Worm (Caenorhabditis elegans): Measurements from ENCODE around the gene H12I19.115.

The H12I19.115 gene

DNA sequence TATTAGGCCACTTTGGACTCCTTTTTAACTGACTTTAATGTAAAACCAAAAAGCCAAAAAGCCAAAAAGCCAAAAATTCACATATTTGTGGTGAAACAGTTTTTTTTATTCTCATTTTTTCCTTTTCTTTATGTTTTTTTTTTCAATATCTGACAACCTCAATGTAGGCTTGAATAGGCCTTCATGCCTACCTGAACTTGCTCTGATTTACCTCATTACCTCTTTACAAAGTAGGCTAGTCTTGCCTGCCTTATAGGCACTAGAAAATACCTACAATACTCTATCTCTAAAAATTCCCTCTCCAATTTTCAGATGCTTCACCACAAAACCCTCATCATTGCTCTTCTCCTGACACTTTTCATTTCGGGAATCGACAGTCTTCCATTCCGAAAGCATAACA lies 21.4 kb downstream of the H12I19.115 start, which contains the start of gene ins-34:
TSS of gene ins-34 (plus strand) at position 301 of the 400 bp plus-strand sequence.
- TF ChIP-seq F13C5.2 (tag; optimal IDR thresholded peaks at IDR 0.05) (no peak), hnd-1 (tag; optimal IDR thresholded peaks at IDR 0.05) (no peak), hmg-4 (GFP tag; optimal IDR thresholded peaks at IDR 0.05) (no peak), aly-1 (tag; optimal IDR thresholded peaks at IDR 0.05) (no peak), ceh-13 (GFP tag; optimal IDR thresholded peaks at IDR 0.05) (no peak), sea-1 (GFP tag; conservative IDR thresholded peaks at IDR 0.05) (no peak), flt-1 (GFP tag; IDR thresholded peaks at IDR 0.05) (no peak), hmbx-1 (tag; optimal IDR thresholded peaks at IDR 0.05) (no peak), pes-1 (GFP tag; IDR thresholded peaks at IDR 0.05) (no peak)

DNA sequence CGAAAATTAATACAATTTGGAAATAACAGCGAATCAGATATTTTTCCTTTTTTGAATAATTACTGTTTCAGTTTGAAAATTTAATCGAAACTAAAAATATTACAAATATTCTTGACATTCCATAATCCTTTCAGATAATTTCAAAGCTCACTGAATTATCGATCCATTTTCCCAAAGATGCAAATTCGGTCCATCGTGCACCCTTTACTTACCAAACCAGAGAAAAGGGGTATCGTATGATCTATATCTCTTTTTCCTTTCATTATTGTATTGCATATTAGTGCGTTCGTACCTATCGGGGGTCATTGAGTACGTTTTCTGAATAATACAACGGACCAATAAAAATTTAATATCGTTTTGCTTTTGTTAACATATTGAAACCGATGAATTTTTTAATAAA lies 22.9 kb downstream of the H12I19.115 start:
- TF ChIP-seq ama-1 (optimal IDR thresholded peaks at IDR 0.05) (no peak), ets-7 (tag; optimal IDR thresholded peaks at IDR 0.05) (no peak), hmbx-1 (tag; optimal IDR thresholded peaks at IDR 0.05) (no peak), tra-4 (tag; optimal IDR thresholded peaks at IDR 0.05) (no peak), hnd-1 (tag; optimal IDR thresholded peaks at IDR 0.05) (no peak), scrt-1 (GFP tag; IDR thresholded peaks at IDR 0.05) (no peak), aly-1 (tag; optimal IDR thresholded peaks at IDR 0.05) (no peak), tbx-11 (GFP tag; IDR thresholded peaks at IDR 0.05) (no peak), sea-1 (GFP tag; conservative IDR thresholded peaks at IDR 0.05) (no peak), B0310.2 (tag; optimal IDR thresholded peaks at IDR 0.05) (no peak), ceh-13 (GFP tag; optimal IDR thresholded peaks at IDR 0.05) (no peak), pes-1 (GFP tag; IDR thresholded peaks at IDR 0.05) (no peak), flt-1 (GFP tag; IDR thresholded peaks at IDR 0.05) (no peak), ceh-36 (tag; optimal IDR thresholded peaks at IDR 0.05) (no peak)

DNA sequence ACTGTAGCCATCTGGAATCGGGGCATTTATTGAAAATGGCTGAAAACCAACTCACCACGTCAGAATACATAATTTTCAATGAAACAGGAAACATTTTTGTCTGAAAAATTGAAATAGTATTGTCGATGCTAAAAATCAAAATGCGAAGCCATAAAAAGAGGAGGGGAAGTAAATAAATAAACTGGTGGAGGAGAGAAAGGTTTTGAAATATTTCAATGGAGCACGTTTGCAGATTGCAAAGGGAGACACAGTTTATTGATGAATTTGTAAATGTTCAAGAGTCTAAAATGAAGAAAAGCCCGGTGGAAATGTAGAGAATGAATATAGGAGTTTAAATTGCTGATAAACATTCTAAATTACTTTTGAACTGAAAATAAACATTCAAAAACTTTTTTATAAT lies 24.6 kb downstream of the H12I19.115 start, which contains the start of gene F52B11.5:
TSS of gene F52B11.5 (minus strand) at position 178 of the 400 bp plus-strand sequence.
- TF ChIP-seq ceh-36 (tag; optimal IDR thresholded peaks at IDR 0.05) (no peak), B0310.2 (tag; optimal IDR thresholded peaks at IDR 0.05) (no peak), sea-1 (GFP tag; conservative IDR thresholded peaks at IDR 0.05) (no peak), ceh-13 (GFP tag; optimal IDR thresholded peaks at IDR 0.05) (no peak), tbx-11 (GFP tag; IDR thresholded peaks at IDR 0.05) (no peak), pes-1 (GFP tag; IDR thresholded peaks at IDR 0.05) (no peak), ama-1 (optimal IDR thresholded peaks at IDR 0.05) (no peak), hmg-4 (GFP tag; optimal IDR thresholded peaks at IDR 0.05) (no peak)

DNA sequence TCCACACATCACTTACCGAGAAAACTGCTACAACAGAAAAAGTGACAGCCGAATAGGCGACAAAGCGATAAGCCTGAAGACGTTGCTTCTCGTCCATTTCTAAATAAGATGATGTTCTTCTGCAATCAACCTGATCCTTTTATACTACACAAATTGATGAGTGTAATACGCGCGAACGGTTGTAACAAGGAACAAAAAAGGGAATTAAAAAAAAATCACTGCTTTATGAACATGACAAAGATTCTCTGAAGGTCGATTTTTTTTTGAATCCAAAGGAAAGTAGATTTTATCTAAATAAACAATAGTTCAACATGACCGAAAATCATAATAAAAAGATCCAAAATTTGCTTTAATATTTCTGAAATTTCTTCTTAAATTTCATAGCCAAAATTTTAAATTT lies 28.4 kb downstream of the H12I19.115 start, which contains the start of gene col-133:
TSS of gene col-133 (minus strand) at position 101 of the 400 bp plus-strand sequence.
- TF ChIP-seq hmg-4 (GFP tag; optimal IDR thresholded peaks at IDR 0.05): no peak
- TF ChIP-seq F13C5.2 (tag; optimal IDR thresholded peaks at IDR 0.05): no peak
- TF ChIP-seq scrt-1 (GFP tag; IDR thresholded peaks at IDR 0.05): no peak
- TF ChIP-seq ets-7 (tag; optimal IDR thresholded peaks at IDR 0.05): no peak
- no peak for TF ChIP-seq sea-1 (GFP tag; conservative IDR thresholded peaks at IDR 0.05)
- no peak for TF ChIP-seq ceh-13 (GFP tag; optimal IDR thresholded peaks at IDR 0.05)
- TF ChIP-seq tbx-11 (GFP tag; IDR thresholded peaks at IDR 0.05): no peak
- TF ChIP-seq B0310.2 (tag; optimal IDR thresholded peaks at IDR 0.05): no peak
- TF ChIP-seq ama-1 (optimal IDR thresholded peaks at IDR 0.05): no peak
- no peak for TF ChIP-seq aly-1 (tag; optimal IDR thresholded peaks at IDR 0.05)
- TF ChIP-seq tbx-37 (GFP tag; conservative IDR thresholded peaks at IDR 0.05): no peak
- no peak for TF ChIP-seq tra-4 (tag; optimal IDR thresholded peaks at IDR 0.05)
- TF ChIP-seq hnd-1 (tag; optimal IDR thresholded peaks at IDR 0.05): no peak
- no peak for TF ChIP-seq pes-1 (GFP tag; IDR thresholded peaks at IDR 0.05)
- no peak for TF ChIP-seq ceh-36 (tag; optimal IDR thresholded peaks at IDR 0.05)
- no peak for TF ChIP-seq flt-1 (GFP tag; IDR thresholded peaks at IDR 0.05)
- TF ChIP-seq hmbx-1 (tag; optimal IDR thresholded peaks at IDR 0.05): no peak

DNA sequence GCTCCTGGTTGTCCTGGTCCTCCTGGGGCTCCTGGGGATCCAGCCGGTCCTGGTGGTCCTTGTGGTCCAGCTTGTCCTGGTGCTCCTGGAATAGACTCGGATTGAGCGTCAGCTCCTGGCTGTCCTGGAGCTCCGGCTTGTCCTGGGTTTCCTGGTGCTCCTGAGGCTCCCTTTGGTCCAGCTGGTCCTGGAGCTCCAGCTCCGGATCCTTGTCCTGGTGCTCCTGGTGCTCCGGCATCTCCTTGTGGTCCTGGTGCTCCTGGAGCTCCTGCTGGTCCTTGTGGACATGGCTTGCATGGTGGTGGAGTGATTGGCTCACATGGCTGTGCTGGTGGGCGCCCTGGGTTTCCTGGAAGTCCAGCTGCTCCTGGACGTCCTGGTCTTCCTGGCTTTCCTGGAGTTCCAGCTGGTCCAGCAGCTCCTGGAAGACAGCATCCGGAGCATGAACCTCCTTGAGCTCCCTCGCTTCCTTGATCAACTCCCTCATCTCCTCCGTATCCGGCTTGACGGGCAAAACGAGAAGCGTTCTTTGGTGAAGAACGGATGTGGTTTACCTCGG lies 29.0 kb downstream of the H12I19.115 start:
- no peak for TF ChIP-seq flt-1 (GFP tag; IDR thresholded peaks at IDR 0.05)
- no peak for TF ChIP-seq B0310.2 (tag; optimal IDR thresholded peaks at IDR 0.05)
- TF ChIP-seq ceh-36 (tag; optimal IDR thresholded peaks at IDR 0.05): no peak
- no peak for TF ChIP-seq pes-1 (GFP tag; IDR thresholded peaks at IDR 0.05)
- no peak for TF ChIP-seq ceh-13 (GFP tag; optimal IDR thresholded peaks at IDR 0.05)
- no peak for TF ChIP-seq hmg-4 (GFP tag; optimal IDR thresholded peaks at IDR 0.05)
- no peak for TF ChIP-seq ets-7 (tag; optimal IDR thresholded peaks at IDR 0.05)
- no peak for TF ChIP-seq aly-1 (tag; optimal IDR thresholded peaks at IDR 0.05)
- TF ChIP-seq sea-1 (GFP tag; conservative IDR thresholded peaks at IDR 0.05): no peak
- TF ChIP-seq scrt-1 (GFP tag; IDR thresholded peaks at IDR 0.05): no peak
- no peak for TF ChIP-seq ama-1 (optimal IDR thresholded peaks at IDR 0.05)
- no peak for TF ChIP-seq tbx-11 (GFP tag; IDR thresholded peaks at IDR 0.05)
- no peak for TF ChIP-seq tra-4 (tag; optimal IDR thresholded peaks at IDR 0.05)
- no peak for TF ChIP-seq hmbx-1 (tag; optimal IDR thresholded peaks at IDR 0.05)
- TF ChIP-seq F13C5.2 (tag; optimal IDR thresholded peaks at IDR 0.05): no peak
- TF ChIP-seq hnd-1 (tag; optimal IDR thresholded peaks at IDR 0.05): no peak
- no peak for TF ChIP-seq tbx-37 (GFP tag; conservative IDR thresholded peaks at IDR 0.05)

DNA sequence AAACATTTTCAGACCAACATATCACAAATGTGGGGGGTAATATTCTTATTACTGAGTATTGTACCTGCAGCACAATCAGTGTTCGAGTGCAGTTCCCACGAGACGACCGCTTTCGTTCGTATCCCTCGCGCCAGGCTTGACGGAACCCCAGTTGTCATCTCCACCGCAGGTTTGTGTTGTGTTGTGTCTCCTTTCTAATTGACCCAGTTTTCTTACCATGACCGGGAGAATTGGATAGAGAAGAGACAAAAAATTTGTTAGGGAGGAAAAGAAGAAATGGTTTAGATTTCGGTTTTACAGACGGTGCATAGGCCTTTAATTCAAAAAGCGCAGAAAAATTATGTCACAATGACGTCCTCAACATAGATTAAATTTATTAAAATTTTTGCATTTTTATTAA lies 36.4 kb downstream of the H12I19.115 start, which contains the start of gene noah-2:
TSS of gene noah-2 (plus strand) at position 13 of the 400 bp plus-strand sequence.
- TF ChIP-seq ets-7 (tag; optimal IDR thresholded peaks at IDR 0.05) (no peak), hmg-4 (GFP tag; optimal IDR thresholded peaks at IDR 0.05) (no peak), pes-1 (GFP tag; IDR thresholded peaks at IDR 0.05) (no peak), tbx-11 (GFP tag; IDR thresholded peaks at IDR 0.05) (no peak), sea-1 (GFP tag; conservative IDR thresholded peaks at IDR 0.05) (no peak), tra-4 (tag; optimal IDR thresholded peaks at IDR 0.05) (no peak), aly-1 (tag; optimal IDR thresholded peaks at IDR 0.05) (no peak), flt-1 (GFP tag; IDR thresholded peaks at IDR 0.05) (no peak), hmbx-1 (tag; optimal IDR thresholded peaks at IDR 0.05) (no peak), hnd-1 (tag; optimal IDR thresholded peaks at IDR 0.05) (no peak), B0310.2 (tag; optimal IDR thresholded peaks at IDR 0.05) (no peak), ama-1 (optimal IDR thresholded peaks at IDR 0.05) (no peak), tbx-37 (GFP tag; conservative IDR thresholded peaks at IDR 0.05) (no peak), ceh-13 (GFP tag; optimal IDR thresholded peaks at IDR 0.05) (no peak), scrt-1 (GFP tag; IDR thresholded peaks at IDR 0.05) (no peak), F13C5.2 (tag; optimal IDR thresholded peaks at IDR 0.05) (no peak)

DNA sequence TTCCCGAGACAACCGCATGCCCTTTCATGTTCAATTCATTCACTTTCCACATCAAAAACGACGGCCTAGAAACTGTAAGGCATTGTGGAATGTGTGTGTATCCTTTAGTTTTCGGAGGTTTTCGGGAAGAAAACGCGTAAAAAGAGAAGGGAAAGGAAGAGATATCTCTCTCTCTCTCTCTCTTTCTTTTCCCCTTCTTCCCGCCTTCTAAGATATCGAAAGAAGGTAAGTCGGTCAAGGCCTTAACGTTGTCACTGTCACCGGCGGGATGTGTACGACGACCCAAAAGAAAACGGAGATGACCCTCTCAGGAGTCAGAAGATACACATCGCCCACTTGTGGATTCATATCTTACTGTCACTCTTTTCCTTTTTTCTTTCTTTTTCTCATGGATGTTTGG lies 37.9 kb downstream of the H12I19.115 start:
- TF ChIP-seq F13C5.2 (tag; optimal IDR thresholded peaks at IDR 0.05): no peak
- TF ChIP-seq scrt-1 (GFP tag; IDR thresholded peaks at IDR 0.05): no peak
- TF ChIP-seq tra-4 (tag; optimal IDR thresholded peaks at IDR 0.05): no peak
- no peak for TF ChIP-seq aly-1 (tag; optimal IDR thresholded peaks at IDR 0.05)
- TF ChIP-seq hnd-1 (tag; optimal IDR thresholded peaks at IDR 0.05): no peak
- no peak for TF ChIP-seq B0310.2 (tag; optimal IDR thresholded peaks at IDR 0.05)
- TF ChIP-seq hmg-4 (GFP tag; optimal IDR thresholded peaks at IDR 0.05): no peak
- no peak for TF ChIP-seq ets-7 (tag; optimal IDR thresholded peaks at IDR 0.05)
- TF ChIP-seq hmbx-1 (tag; optimal IDR thresholded peaks at IDR 0.05): no peak

Data from whole organism, early embryonic.